Worm (Caenorhabditis elegans) whole organism, L1 larva: ENCODE measurements around the gene srw-2.

Source experiments
- C04F5.9 ChIP-seq: sonication (generic microtip); optimal IDR thresholded peaks from 2 replicates; lab custom pipeline; 2016; ENCODE audit warnings: missing genetic modification characterization, missing compliant biosample characterization
- aha-1 ChIP-seq: fragments of 150-350 bp; optimal IDR thresholded peaks from 2 replicates; lab custom pipeline; 2014; ENCODE audit warnings: missing biosample characterization, missing genetic modification characterization
- ama-1 ChIP-seq: fragments of 150-350 bp; optimal IDR thresholded peaks from 2 replicates; lab custom pipeline; 2014
- ces-1 ChIP-seq: fragments of 150-350 bp; optimal IDR thresholded peaks from 2 replicates; lab custom pipeline; 2014; ENCODE audit warnings: missing biosample characterization, missing genetic modification reagents, missing genetic modification characterization
- fkh-10 ChIP-seq: sonication (generic microtip); optimal IDR thresholded peaks from 2 replicates; lab custom pipeline; 2017; ENCODE audit warnings: missing biosample characterization, missing genetic modification reagents, missing genetic modification characterization
- jun-1 ChIP-seq: fragments of 150-350 bp; optimal IDR thresholded peaks from 2 replicates; lab custom pipeline; 2014; ENCODE audit warnings: missing biosample characterization, missing genetic modification reagents, missing genetic modification characterization
- mef-2 ChIP-seq: fragments of 150-350 bp; optimal IDR thresholded peaks from 2 replicates; lab custom pipeline; 2014; ENCODE audit warnings: missing biosample characterization, missing genetic modification characterization
- nhr-11 ChIP-seq: fragments of 150-350 bp; optimal IDR thresholded peaks from 2 replicates; lab custom pipeline; 2014; ENCODE audit warnings: missing biosample characterization, missing genetic modification characterization
- nhr-237 ChIP-seq: fragments of 150-350 bp; optimal IDR thresholded peaks from 2 replicates; lab custom pipeline; 2014; ENCODE audit warnings: missing biosample characterization, missing genetic modification characterization
- nhr-76 ChIP-seq: sonication (generic microtip); optimal IDR thresholded peaks from 2 replicates; lab custom pipeline; 2017; ENCODE audit warnings: missing biosample characterization, missing genetic modification characterization
- tbx-2 ChIP-seq: sonication (generic microtip); optimal IDR thresholded peaks from 2 replicates; lab custom pipeline; 2016; ENCODE audit warnings: missing genetic modification characterization, missing compliant biosample characterization

- TF ChIP-seq C04F5.9 (tag; lab: Kevin White, UChicago) (no peak), ces-1 (no peak), nhr-76 (tag; lab: Kevin White, UChicago) (no peak), ama-1 (lab: Kevin White, UChicago) (no peak), fkh-10 (GFP tag; lab: Kevin White, UChicago) (no peak), nhr-11 (no peak), mef-2 (no peak), nhr-237 (tag; lab: Kevin White, UChicago) (no peak), aha-1 (tag; lab: Kevin White, UChicago) (no peak), tbx-2 (tag; lab: Kevin White, UChicago) (no peak), jun-1 (tag; lab: Kevin White, UChicago) (no peak)
Measured at ce11 chrV:2799172-2799869, 31.4 kb upstream of the srw-2 start.
